Worm (Caenorhabditis elegans) whole organism, late embryonic: ENCODE results near the gene cul-1.

Experiments used
- C38D4.7 ChIP-seq: fragments of 200-800 bp; sonication (Bioruptor generic); optimal IDR thresholded peaks from 2 replicates; lab custom pipeline; 2018; ENCODE audit warnings: mild to moderate bottlenecking, missing genetic modification characterization, moderate library complexity, missing compliant biosample characterization
- F13H6.1 ChIP-seq: sonication (generic microtip); optimal IDR thresholded peaks from 2 replicates; lab custom pipeline; 2016; ENCODE audit warnings: missing genetic modification characterization, missing compliant biosample characterization
- K02D7.2 ChIP-seq: sonication (generic microtip); optimal IDR thresholded peaks from 2 replicates; lab custom pipeline; 2017; ENCODE audit warnings: mild to moderate bottlenecking, missing genetic modification characterization, missing compliant biosample characterization
- K09A11.1 ChIP-seq: sonication (generic microtip); optimal IDR thresholded peaks from 2 replicates; lab custom pipeline; 2017; ENCODE audit warnings: antibody characterized with exemption, mild to moderate bottlenecking, missing genetic modification characterization, missing compliant biosample characterization; ENCODE audit not compliant: insufficient read depth
- ama-1 ChIP-seq: fragments of 150-350 bp; optimal IDR thresholded peaks from 2 replicates; lab custom pipeline; 2014
- ceh-2 ChIP-seq: sonication (generic microtip); optimal IDR thresholded peaks from 2 replicates; lab custom pipeline; 2016; ENCODE audit warnings: missing genotype, missing genetic modification characterization, missing compliant biosample characterization
- ceh-22 ChIP-seq: sonication (generic microtip); optimal IDR thresholded peaks from 2 replicates; lab custom pipeline; 2017; ENCODE audit warnings: missing biosample characterization, missing genetic modification characterization
- ceh-24 ChIP-seq: sonication (generic microtip); optimal IDR thresholded peaks from 2 replicates; lab custom pipeline; 2016; ENCODE audit warnings: mild to moderate bottlenecking, missing genetic modification characterization, missing compliant biosample characterization
- ceh-30 ChIP-seq: fragments of 150-350 bp; optimal IDR thresholded peaks from 2 replicates; lab custom pipeline; 2014; ENCODE audit warnings: missing biosample characterization, missing genetic modification characterization
- ceh-31 ChIP-seq: sonication (generic microtip); optimal IDR thresholded peaks from 2 replicates; lab custom pipeline; 2016; ENCODE audit warnings: missing genetic modification characterization, missing compliant biosample characterization
- ceh-34 ChIP-seq: sonication (generic microtip); optimal IDR thresholded peaks from 2 replicates; lab custom pipeline; 2016; ENCODE audit warnings: mild to moderate bottlenecking, missing genetic modification characterization, missing compliant biosample characterization
- ceh-48 ChIP-seq: sonication (generic microtip); optimal IDR thresholded peaks from 2 replicates; lab custom pipeline; 2016; ENCODE audit warnings: missing genetic modification characterization, inconsistent platforms, missing compliant biosample characterization
- ceh-9 ChIP-seq: sonication (generic microtip); optimal IDR thresholded peaks from 2 replicates; lab custom pipeline; 2016; ENCODE audit warnings: mild to moderate bottlenecking, missing genetic modification characterization, inconsistent platforms, missing compliant biosample characterization
- che-1 ChIP-seq: sonication (generic microtip); optimal IDR thresholded peaks from 2 replicates; lab custom pipeline; 2016; ENCODE audit warnings: mild to moderate bottlenecking, missing genetic modification characterization, missing compliant biosample characterization
- dmd-4 ChIP-seq: sonication (generic microtip); optimal IDR thresholded peaks from 2 replicates; lab custom pipeline; 2016; ENCODE audit warnings: borderline replicate concordance, missing genetic modification characterization, missing compliant biosample characterization
- dve-1 ChIP-seq: sonication (generic microtip); optimal IDR thresholded peaks from 2 replicates; lab custom pipeline; 2017; ENCODE audit warnings: antibody characterized with exemption, mild to moderate bottlenecking, missing genetic modification characterization, missing compliant biosample characterization
- elt-2 ChIP-seq: sonication (generic microtip); optimal IDR thresholded peaks from 2 replicates; lab custom pipeline; 2016; ENCODE audit warnings: missing genetic modification reagents, missing genetic modification characterization, missing compliant biosample characterization
- ets-4 ChIP-seq: sonication (generic microtip); optimal IDR thresholded peaks from 2 replicates; lab custom pipeline; 2016; ENCODE audit warnings: missing genetic modification characterization, missing compliant biosample characterization
- eyg-1 ChIP-seq: sonication (generic microtip); optimal IDR thresholded peaks from 2 replicates; lab custom pipeline; 2016; ENCODE audit warnings: missing genotype, missing genetic modification characterization, missing compliant biosample characterization
- fax-1 ChIP-seq: sonication (generic microtip); optimal IDR thresholded peaks from 2 replicates; lab custom pipeline; 2016; ENCODE audit warnings: missing genotype, missing genetic modification characterization, missing compliant biosample characterization
- fkh-10 ChIP-seq: fragments of 150-350 bp; optimal IDR thresholded peaks from 2 replicates; lab custom pipeline; 2014; ENCODE audit warnings: missing biosample characterization, missing genetic modification reagents, missing genetic modification characterization
- fkh-6 ChIP-seq: sonication (generic microtip); optimal IDR thresholded peaks from 2 replicates; lab custom pipeline; 2016; ENCODE audit warnings: missing genetic modification characterization, missing compliant biosample characterization
- hlh-13 ChIP-seq: fragments of 200-800 bp; sonication (Bioruptor generic); optimal IDR thresholded peaks from 2 replicates; lab custom pipeline; 2018; ENCODE audit warnings: mild to moderate bottlenecking, missing genetic modification characterization, missing compliant biosample characterization
- hlh-8 ChIP-seq: sonication (generic microtip); optimal IDR thresholded peaks from 2 replicates; lab custom pipeline; 2016; ENCODE audit warnings: missing genotype, missing genetic modification characterization, missing compliant biosample characterization
- lim-6 ChIP-seq: sonication (generic microtip); optimal IDR thresholded peaks from 2 replicates; lab custom pipeline; 2016; ENCODE audit warnings: missing genetic modification characterization, missing compliant biosample characterization
- lin-11 ChIP-seq: fragments of 200-800 bp; sonication (Bioruptor generic); optimal IDR thresholded peaks from 2 replicates; lab custom pipeline; 2018; ENCODE audit warnings: mild to moderate bottlenecking, missing genetic modification characterization, missing compliant biosample characterization
- madf-2 ChIP-seq: sonication (generic microtip); optimal IDR thresholded peaks from 2 replicates; lab custom pipeline; 2017; ENCODE audit warnings: missing genetic modification characterization, missing compliant biosample characterization
- nfya-1 ChIP-seq: sonication (generic microtip); optimal IDR thresholded peaks from 2 replicates; lab custom pipeline; 2017; ENCODE audit warnings: missing genetic modification characterization, mild to moderate bottlenecking, missing compliant biosample characterization, antibody characterized with exemption, moderate library complexity
- nhr-11 ChIP-seq: fragments of 150-350 bp; optimal IDR thresholded peaks from 2 replicates; lab custom pipeline; 2014; ENCODE audit warnings: missing biosample characterization, missing genetic modification characterization
- nhr-232 ChIP-seq: sonication (generic microtip); optimal IDR thresholded peaks from 2 replicates; lab custom pipeline; 2016; ENCODE audit warnings: missing genetic modification characterization, missing compliant biosample characterization
- npax-4 ChIP-seq: sonication (generic microtip); optimal IDR thresholded peaks from 2 replicates; lab custom pipeline; 2016; ENCODE audit warnings: missing genetic modification characterization, missing compliant biosample characterization
- pax-1 ChIP-seq: fragments of 150-350 bp; optimal IDR thresholded peaks from 2 replicates; lab custom pipeline; 2014; ENCODE audit warnings: missing biosample characterization, missing genetic modification characterization
- pha-4 ChIP-seq: fragments of 150-350 bp; optimal IDR thresholded peaks from 2 replicates; lab custom pipeline; 2018; ENCODE audit warnings: missing biosample characterization, missing genetic modification reagents, missing genetic modification characterization
- pqm-1 ChIP-seq: sonication (generic microtip); optimal IDR thresholded peaks from 2 replicates; lab custom pipeline; 2016; ENCODE audit warnings: missing genetic modification characterization, missing compliant biosample characterization
- pros-1 ChIP-seq: fragments of 150-350 bp; optimal IDR thresholded peaks from 2 replicates; lab custom pipeline; 2014; ENCODE audit warnings: missing biosample characterization, missing genetic modification reagents, missing genetic modification characterization
- rnt-1 ChIP-seq: sonication (generic microtip); optimal IDR thresholded peaks from 2 replicates; lab custom pipeline; 2016; ENCODE audit warnings: missing genetic modification characterization, missing compliant biosample characterization
- sox-2 ChIP-seq: fragments of 200-800 bp; sonication (Bioruptor generic); IDR thresholded peaks from 2 replicates; pipeline ENCODE4 v1.3.6; 2022; ENCODE audit warnings: missing genetic modification reagents, missing genetic modification characterization, missing compliant biosample characterization
- sox-4 ChIP-seq: sonication (generic microtip); optimal IDR thresholded peaks from 2 replicates; lab custom pipeline; 2017; ENCODE audit warnings: mild to moderate bottlenecking, missing genetic modification characterization, inconsistent platforms, missing compliant biosample characterization
- tbx-2 ChIP-seq: sonication (generic microtip); optimal IDR thresholded peaks from 2 replicates; lab custom pipeline; 2016; ENCODE audit warnings: missing genetic modification characterization, missing compliant biosample characterization
- tbx-7 ChIP-seq: sonication (generic microtip); optimal IDR thresholded peaks from 2 replicates; lab custom pipeline; 2016; ENCODE audit warnings: missing genotype, missing genetic modification characterization, missing compliant biosample characterization
- ttx-3 ChIP-seq: sonication (generic microtip); optimal IDR thresholded peaks from 2 replicates; lab custom pipeline; 2016; ENCODE audit warnings: missing genetic modification reagents, missing genetic modification characterization, missing compliant biosample characterization
- unc-3 ChIP-seq, 2 experiments: fragments of 200-800 bp in 1 of 2; sonication (Bioruptor generic) in 1 of 2; sonication (generic microtip) in 1 of 2; conservative IDR thresholded peaks in 1 of 2; optimal IDR thresholded peaks in 1 of 2; 2 replicates each; pipeline versions ENCODE4 v1.3.6 to Lab custom; 2016 to 2022; ENCODE audit warnings: missing compliant biosample characterization in 2 of 2, missing genetic modification characterization in 2 of 2, missing genetic modification reagents in 1 of 2
- unc-42 ChIP-seq: sonication (generic microtip); optimal IDR thresholded peaks from 2 replicates; lab custom pipeline; 2016; ENCODE audit warnings: missing genotype, missing genetic modification characterization, missing compliant biosample characterization
- unc-55 ChIP-seq: sonication (generic microtip); optimal IDR thresholded peaks from 2 replicates; lab custom pipeline; 2017; ENCODE audit warnings: missing biosample characterization, missing genetic modification reagents, missing genetic modification characterization
- unc-86 ChIP-seq: sonication (generic microtip); optimal IDR thresholded peaks from 2 replicates; lab custom pipeline; 2016; ENCODE audit warnings: missing genetic modification characterization, missing compliant biosample characterization
- ztf-16 ChIP-seq: sonication (generic microtip); optimal IDR thresholded peaks from 2 replicates; lab custom pipeline; 2017; ENCODE audit warnings: missing genetic modification characterization, missing compliant biosample characterization

cul-1 gene

ce11 chrIII:10432104-10432503 is 38.9 kb upstream of the cul-1 start (continued):
- TF ChIP-seq dve-1 (tag; lab: Kevin White, UChicago) (no peak), C38D4.7 (GFP tag; lab: Kevin White, UChicago) (peak; percentile 63), ceh-48 (tag; lab: Kevin White, UChicago) (peak; percentile 43), che-1 (peak; percentile 64), rnt-1 (peak; percentile 63), ceh-24 (tag; lab: Kevin White, UChicago) (no peak), tbx-7 (tag; lab: Kevin White, UChicago) (peak; percentile 49), ama-1 (lab: Kevin White, UChicago) (no peak), lim-6 (tag; lab: Kevin White, UChicago) (peak; percentile 3), npax-4 (tag; lab: Kevin White, UChicago) (no peak), K09A11.1 (tag; lab: Kevin White, UChicago) (no peak), ceh-9 (tag; lab: Kevin White, UChicago) (no peak), fax-1 (tag; lab: Kevin White, UChicago) (peak; percentile 14), fkh-6 (tag; lab: Kevin White, UChicago) (no peak), hlh-8 (tag; lab: Kevin White, UChicago) (peak; percentile 28), fkh-10 (no peak), hlh-13 (GFP tag; lab: Kevin White, UChicago) (no peak), pax-1 (tag; lab: Kevin White, UChicago) (no peak), eyg-1 (tag; lab: Kevin White, UChicago) (no peak), ceh-31 (tag; lab: Kevin White, UChicago) (peak; percentile 45), K02D7.2 (tag; lab: Kevin White, UChicago) (peak; percentile 26), lin-11 (tag; lab: Kevin White, UChicago) (peak; percentile 34), unc-86 (tag; lab: Kevin White, UChicago) (no peak), tbx-2 (tag; lab: Kevin White, UChicago) (peak; percentile 73), pros-1 (tag; lab: Kevin White, UChicago) (no peak), pqm-1 (tag; lab: Kevin White, UChicago) (peak; percentile 68), nhr-232 (tag; lab: Kevin White, UChicago) (peak; percentile 41), dmd-4 (tag; lab: Kevin White, UChicago) (no peak), unc-55 (peak; percentile 46), F13H6.1 (tag; lab: Kevin White, UChicago) (peak; percentile 21), unc-3 (GFP tag; conservative IDR thresholded peaks at IDR 0.05; lab: Robert Waterston, UW) (no peak), unc-3 (tag; optimal IDR thresholded peaks at IDR 0.05; lab: Kevin White, UChicago) (no peak), unc-42 (tag; lab: Kevin White, UChicago) (peak; percentile 2), ztf-16 (tag; lab: Kevin White, UChicago) (peak; percentile 62), sox-2 (GFP tag; lab: Robert Waterston, UW) (no peak), nhr-11 (tag; lab: Kevin White, UChicago) (no peak), elt-2 (no peak), ets-4 (tag; lab: Kevin White, UChicago) (no peak), pha-4 (tag; lab: Kevin White, UChicago) (no peak), ceh-2 (tag; lab: Kevin White, UChicago) (peak; percentile 52), ceh-34 (tag; lab: Kevin White, UChicago) (peak; percentile 54), nfya-1 (tag; lab: Kevin White, UChicago) (peak; percentile 71), madf-2 (tag; lab: Kevin White, UChicago) (peak; percentile 11), ceh-22 (no peak), ceh-30 (tag; lab: Kevin White, UChicago) (no peak), sox-4 (peak; percentile 49), ttx-3 (tag; lab: Kevin White, UChicago) (peak; percentile 56)
